Fruit fly (Drosophila melanogaster): ENCODE results near the gene Tak1.

The Tak1 gene

DNA sequence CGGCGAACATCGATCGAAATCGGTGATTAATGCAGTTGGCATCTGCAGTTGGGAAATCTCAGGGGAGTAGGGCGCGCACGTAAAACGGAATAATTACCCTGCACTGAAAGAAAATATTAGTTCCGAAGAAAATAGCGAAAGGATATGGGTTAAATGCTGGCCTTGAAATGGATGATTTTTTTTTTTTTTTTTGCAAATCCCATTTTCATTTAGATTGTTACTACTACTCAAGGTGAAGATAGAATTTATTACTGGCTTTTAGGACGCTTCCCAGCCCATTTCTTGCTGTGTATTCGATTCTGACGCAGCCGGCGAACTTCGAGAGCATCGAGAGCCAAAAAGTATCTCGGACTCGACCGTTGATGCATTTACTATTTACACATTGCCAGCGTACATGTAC lies 5.7 kb downstream of the Tak1 start (continued):
- no peak for TF ChIP-seq CG14710 (tag; optimal IDR thresholded peaks at IDR 0.05)
- no peak for TF ChIP-seq psq (GFP tag; optimal IDR thresholded peaks at IDR 0.05)
- TF ChIP-seq ash1 (GFP tag; optimal IDR thresholded peaks at IDR 0.05), result no peak
- TF ChIP-seq hbn (GFP tag; IDR thresholded peaks at IDR 0.05; ENCODE audit: partially characterized antibody), result no peak
- TF ChIP-seq CG10366 (GFP tag; IDR thresholded peaks at IDR 0.05), result peak; percentile 56
- peak; percentile 53 for TF ChIP-seq CG17359 (tag; optimal IDR thresholded peaks at IDR 0.05)
- TF ChIP-seq CG11456 (GFP tag; IDR thresholded peaks at IDR 0.05), result no peak
- peak; percentile 32 for TF ChIP-seq CG16863 (GFP tag; optimal IDR thresholded peaks at IDR 0.05)
- TF ChIP-seq kni (GFP tag; optimal IDR thresholded peaks at IDR 0.05), result no peak
- TF ChIP-seq ERR (GFP tag; optimal IDR thresholded peaks at IDR 0.05), result no peak
- no peak for TF ChIP-seq vnd (GFP tag; IDR thresholded peaks at IDR 0.05; ENCODE audit: partially characterized antibody)
- TF ChIP-seq da (GFP tag; optimal IDR thresholded peaks at IDR 0.05), result no peak
- TF ChIP-seq Dek (tag; optimal IDR thresholded peaks at IDR 0.05), result no peak
- peak; percentile 50 for TF ChIP-seq Ada2b (GFP tag; IDR thresholded peaks at IDR 0.05)
- TF ChIP-seq bab2 (GFP tag; optimal IDR thresholded peaks at IDR 0.05), result peak; percentile 8
- TF ChIP-seq Ptx1 (GFP tag; IDR thresholded peaks at IDR 0.05), result peak; percentile 60
- peak; percentile 19 for TF ChIP-seq CG1602 (GFP tag; optimal IDR thresholded peaks at IDR 0.05)
- TF ChIP-seq Meics (GFP tag; optimal IDR thresholded peaks at IDR 0.05), result peak; percentile 4
- no peak for TF ChIP-seq NFAT (GFP tag; IDR thresholded peaks at IDR 0.05)
- TF ChIP-seq br (optimal IDR thresholded peaks at IDR 0.05), result no peak
- TF ChIP-seq CG16779 (GFP tag; IDR thresholded peaks at IDR 0.05), result no peak
- TF ChIP-seq pan (optimal IDR thresholded peaks at IDR 0.05), result no peak
- TF ChIP-seq pan (GFP tag; optimal IDR thresholded peaks at IDR 0.05 in 1 of 2, IDR thresholded peaks at IDR 0.05 in 1 of 2), result peak in 1 of 2 experiments; percentile 57
- TF ChIP-seq grn (GFP tag; optimal IDR thresholded peaks at IDR 0.05), result no peak
- peak; percentile 54 to 61 for TF ChIP-seq dpn (GFP tag; optimal IDR thresholded peaks at IDR 0.05)
- TF ChIP-seq Elba2 (GFP tag; optimal IDR thresholded peaks at IDR 0.05), result no peak
- no peak for TF ChIP-seq CG7372 (GFP tag; IDR thresholded peaks at IDR 0.05)
- no peak for TF ChIP-seq prd (optimal IDR thresholded peaks at IDR 0.05)
- TF ChIP-seq prd (GFP tag; IDR thresholded peaks at IDR 0.05), result peak; percentile 66
- TF ChIP-seq CG30020 (tag; optimal IDR thresholded peaks at IDR 0.05), result no peak
- no peak for TF ChIP-seq CG3847 (GFP tag; IDR thresholded peaks at IDR 0.05)
- TF ChIP-seq cg (GFP tag; optimal IDR thresholded peaks at IDR 0.05), result no peak
- peak; percentile 22 for TF ChIP-seq Camta (GFP tag; optimal IDR thresholded peaks at IDR 0.05)
- no peak for TF ChIP-seq zf30C (GFP tag; optimal IDR thresholded peaks at IDR 0.05)
- no peak for TF ChIP-seq Oaz (GFP tag; IDR thresholded peaks at IDR 0.05)
- TF ChIP-seq MTF-1 (GFP tag; optimal IDR thresholded peaks at IDR 0.05; ENCODE audit: borderline replicate concordance), result no peak
- TF ChIP-seq CG14965 (GFP tag; optimal IDR thresholded peaks at IDR 0.05; ENCODE audit: borderline replicate concordance), result no peak
- no peak for TF ChIP-seq CG3281 (GFP tag; optimal IDR thresholded peaks at IDR 0.05)
- TF ChIP-seq zen (tag; optimal IDR thresholded peaks at IDR 0.05), result no peak
- TF ChIP-seq tll (GFP tag; optimal IDR thresholded peaks at IDR 0.05), result no peak
- TF ChIP-seq CG10321 (GFP tag; IDR thresholded peaks at IDR 0.05), result no peak
- TF ChIP-seq Side (GFP tag; optimal IDR thresholded peaks at IDR 0.05), result peak; percentile 13
- TF ChIP-seq pnt (GFP tag; optimal IDR thresholded peaks at IDR 0.05), result no peak
- peak; percentile 2 for TF ChIP-seq CG10267 (tag; optimal IDR thresholded peaks at IDR 0.05)
- no peak for TF ChIP-seq CG8359 (GFP tag; optimal IDR thresholded peaks at IDR 0.05; ENCODE audit: borderline replicate concordance)
- no peak for TF ChIP-seq ro (GFP tag; IDR thresholded peaks at IDR 0.05)
- TF ChIP-seq Bdp1 (GFP tag; optimal IDR thresholded peaks at IDR 0.05), result no peak
- peak; percentile 45 for TF ChIP-seq pum (GFP tag; optimal IDR thresholded peaks at IDR 0.05)
- peak; percentile 9 for TF ChIP-seq CG1233 (GFP tag; optimal IDR thresholded peaks at IDR 0.05)
- TF ChIP-seq dimm (GFP tag; IDR thresholded peaks at IDR 0.05), result no peak
- TF ChIP-seq lilli (GFP tag; optimal IDR thresholded peaks at IDR 0.05), result peak; percentile 46
- TF ChIP-seq jing (GFP tag; optimal IDR thresholded peaks at IDR 0.05), result peak; percentile 2
- no peak for TF ChIP-seq Lim3 (GFP tag; IDR thresholded peaks at IDR 0.05)
